Fruit fly (Drosophila melanogaster): Measurements from ENCODE around the gene CG32221.
A peak's percentile ranks its signal among the peaks of the same experiment; 100 is the strongest.

The CG32221 gene

DNA sequence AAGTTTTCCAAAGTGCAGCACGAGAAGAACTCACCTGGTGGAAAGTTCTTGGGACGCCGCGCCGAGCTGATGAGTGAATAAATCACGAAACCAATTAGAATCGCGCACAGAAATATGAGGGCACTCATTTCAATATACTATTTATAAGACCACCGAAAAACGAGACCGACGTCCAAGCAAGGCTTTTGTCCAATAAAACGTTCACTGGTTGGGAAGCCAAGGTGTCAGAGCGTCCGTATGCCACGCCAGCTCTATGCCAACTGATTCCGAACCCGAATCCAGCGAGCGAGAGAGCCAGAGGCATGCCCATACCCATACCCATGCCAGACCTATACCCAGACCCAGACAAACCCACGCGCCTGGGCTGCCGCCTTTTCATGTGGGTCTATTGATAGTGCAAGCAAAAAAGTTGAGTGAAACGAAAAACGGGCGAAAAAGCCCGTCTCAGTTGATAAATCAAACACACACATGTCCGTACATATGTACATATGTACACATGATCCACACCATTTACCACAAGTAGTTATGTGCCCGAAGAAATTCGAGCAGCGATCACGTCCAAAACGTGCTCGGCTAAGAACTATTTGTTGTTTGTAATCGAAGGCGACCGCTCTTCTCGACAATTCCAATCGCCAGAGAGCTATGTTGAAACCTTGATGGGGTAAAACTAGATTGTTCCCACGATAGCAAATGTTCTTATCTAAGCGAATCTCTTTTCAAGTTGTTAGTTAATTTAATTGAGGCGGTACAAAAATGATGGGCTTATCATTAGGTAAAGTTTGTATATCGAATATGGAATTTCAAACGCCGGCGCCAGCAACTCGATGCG, 21.2 kb upstream of the CG32221 start, which contains the start of gene Cyp305a1 (continued):
- TF ChIP-seq HLHmδ (GFP tag; optimal IDR thresholded peaks at IDR 0.05), result no peak
- no peak for TF ChIP-seq CG12299 (tag; optimal IDR thresholded peaks at IDR 0.05)
- no peak for TF ChIP-seq gfzf (GFP tag; optimal IDR thresholded peaks at IDR 0.05)
- TF ChIP-seq danr (GFP tag; IDR thresholded peaks at IDR 0.05), result no peak
- TF ChIP-seq vfl (GFP tag; optimal IDR thresholded peaks at IDR 0.05), result no peak
- no peak for TF ChIP-seq CG12659 (GFP tag; optimal IDR thresholded peaks at IDR 0.05)
- no peak for TF ChIP-seq CG14710 (tag; optimal IDR thresholded peaks at IDR 0.05)
- TF ChIP-seq Gsc (GFP tag; IDR thresholded peaks at IDR 0.05), result no peak
- TF ChIP-seq insv (GFP tag; optimal IDR thresholded peaks at IDR 0.05), result no peak
- peak; percentile 30 for TF ChIP-seq HHEX (GFP tag; optimal IDR thresholded peaks at IDR 0.05)
- TF ChIP-seq CG18599 (GFP tag; optimal IDR thresholded peaks at IDR 0.05), result peak; percentile 64
- TF ChIP-seq CG13287 (GFP tag; IDR thresholded peaks at IDR 0.05; ENCODE audit: partially characterized antibody), result no peak
- TF ChIP-seq Fer1 (GFP tag; optimal IDR thresholded peaks at IDR 0.05), result peak; percentile 58
- no peak for TF ChIP-seq ato (GFP tag; IDR thresholded peaks at IDR 0.05; ENCODE audit: partially characterized antibody)
- TF ChIP-seq cato (GFP tag; optimal IDR thresholded peaks at IDR 0.05; ENCODE audit: borderline replicate concordance), result no peak
- TF ChIP-seq Ets65A (GFP tag), result no peak
- TF ChIP-seq hkb (optimal IDR thresholded peaks at IDR 0.05), result no peak
- no peak for TF ChIP-seq hkb (GFP tag; IDR thresholded peaks at IDR 0.05)
- no peak for TF ChIP-seq org-1 (GFP tag; optimal IDR thresholded peaks at IDR 0.05)
- no peak for TF ChIP-seq CG9727 (GFP tag; optimal IDR thresholded peaks at IDR 0.05)
- TF ChIP-seq D (optimal IDR thresholded peaks at IDR 0.05), result no peak
- TF ChIP-seq D (GFP tag; optimal IDR thresholded peaks at IDR 0.05), result no peak
- no peak for TF ChIP-seq CG11247 (GFP tag; IDR thresholded peaks at IDR 0.05)
- no peak for TF ChIP-seq ac (GFP tag; optimal IDR thresholded peaks at IDR 0.05)
- no peak for TF ChIP-seq oc (tag; optimal IDR thresholded peaks at IDR 0.05)
- no peak for TF ChIP-seq Rx (GFP tag; IDR thresholded peaks at IDR 0.05)
- no peak for TF ChIP-seq Hey (tag; optimal IDR thresholded peaks at IDR 0.05)
- no peak for TF ChIP-seq CG30431 (GFP tag; optimal IDR thresholded peaks at IDR 0.05)
- no peak for TF ChIP-seq psq (GFP tag; optimal IDR thresholded peaks at IDR 0.05)
- TF ChIP-seq rib (GFP tag; IDR thresholded peaks at IDR 0.05), result 0 out of 2 replicates have a peak, but pooled peaks have one; percentile 36
- TF ChIP-seq CG32772 (GFP tag; IDR thresholded peaks at IDR 0.05), result no peak
- no peak for TF ChIP-seq peb (GFP tag; IDR thresholded peaks at IDR 0.05)
- TF ChIP-seq stwl (tag; optimal IDR thresholded peaks at IDR 0.05), result no peak

DNA sequence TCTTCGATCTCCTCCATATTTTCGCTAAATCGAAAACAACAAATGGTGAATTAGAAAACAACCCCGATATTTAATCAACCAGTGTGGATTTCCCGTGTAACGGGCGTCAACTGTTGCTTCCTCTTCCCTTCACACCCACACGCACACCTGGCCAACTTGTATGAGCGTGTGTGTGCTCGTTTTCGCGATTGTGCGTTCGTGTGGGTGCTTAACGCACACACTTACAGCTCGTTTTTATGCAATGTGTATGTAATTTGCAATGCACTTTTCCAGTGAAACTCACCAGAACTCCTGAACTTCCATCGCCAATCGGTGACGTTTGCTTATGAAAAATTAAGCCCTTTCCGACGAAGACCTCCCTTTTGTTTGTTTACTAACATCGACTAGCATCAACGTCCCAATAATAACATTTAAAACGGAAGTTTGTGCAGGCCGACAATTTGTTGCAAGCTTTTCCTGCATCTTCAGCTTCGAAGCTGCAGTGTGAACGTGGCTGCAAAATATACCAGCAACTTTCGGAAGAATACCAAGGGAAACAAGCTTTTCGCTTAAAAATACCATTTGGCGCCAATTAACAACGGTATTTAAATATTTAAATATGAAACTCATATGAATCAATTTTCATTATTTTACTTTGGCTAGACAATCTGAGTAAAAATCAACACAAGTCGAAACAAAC, 18.9 kb upstream of the CG32221 start, which contains the start of gene cyc:
Gene cyc (minus strand): TSS at position 467 of the 679 bp plus-strand sequence.
- peak; percentile 29; the same call in 1 of the 2 replicates for TF ChIP-seq MBD-R2 (GFP tag; IDR thresholded peaks at IDR 0.05)
- TF ChIP-seq chinmo (GFP tag; IDR thresholded peaks at IDR 0.05; ENCODE audit: partially characterized antibody), result peak; percentile 81; the same call in 1 of the 4 replicates
- peak; percentile 84 for TF ChIP-seq CG15514 (GFP tag; optimal IDR thresholded peaks at IDR 0.05)
- TF ChIP-seq slbo (GFP tag; IDR thresholded peaks at IDR 0.05), result peak; percentile 22; the same call in 1 of the 2 replicates
- peak; percentile 98 for TF ChIP-seq CG17802 (tag; optimal IDR thresholded peaks at IDR 0.05)
- no peak for TF ChIP-seq Meics (GFP tag; optimal IDR thresholded peaks at IDR 0.05)
- TF ChIP-seq sens (GFP tag), result peak; percentile 42
- peak; percentile 68 for TF ChIP-seq nom (GFP tag; optimal IDR thresholded peaks at IDR 0.05)
- TF ChIP-seq CG10267 (tag; optimal IDR thresholded peaks at IDR 0.05), result no peak
- TF ChIP-seq Nf-YC (tag; optimal IDR thresholded peaks at IDR 0.05), result peak; percentile 5
- TF ChIP-seq CG13296 (GFP tag; optimal IDR thresholded peaks at IDR 0.05), result peak; percentile 8
- TF ChIP-seq ssp (GFP tag; IDR thresholded peaks at IDR 0.05), result 0 out of 2 replicates have a peak, but pooled peaks have one; percentile 26
- TF ChIP-seq fru (optimal IDR thresholded peaks at IDR 0.05), result no peak
- peak; percentile 91 for TF ChIP-seq Dp (GFP tag; optimal IDR thresholded peaks at IDR 0.05)
- 0 out of 3 replicates have a peak, but pooled peaks have one; percentile 11 for TF ChIP-seq zfh1 (GFP tag; IDR thresholded peaks at IDR 0.05)
- peak; percentile 75 for TF ChIP-seq Ets97D (GFP tag; optimal IDR thresholded peaks at IDR 0.05)
- TF ChIP-seq CG10209 (GFP tag; optimal IDR thresholded peaks at IDR 0.05), result no peak
